Worm (Caenorhabditis elegans) whole organism, young adult: ENCODE data around the gene anoh-2.

Experiments used
- B0336.3 ChIP-seq: fragments of 200-800 bp; sonication (Bioruptor generic); IDR thresholded peaks from 2 replicates; pipeline ENCODE4 v1.3.6; 2022; ENCODE audit warnings: missing genetic modification characterization, missing compliant biosample characterization
- F23B12.7 ChIP-seq: sonication (generic microtip); optimal IDR thresholded peaks from 2 replicates; lab custom pipeline; 2017; ENCODE audit warnings: missing genetic modification characterization, mild to moderate bottlenecking, missing compliant biosample characterization, antibody characterized with exemption, moderate library complexity; ENCODE audit not compliant: insufficient read depth
- K12H6.12 ChIP-seq: fragments of 200-800 bp; sonication (Bioruptor generic); optimal IDR thresholded peaks from 2 replicates; lab custom pipeline; 2018; ENCODE audit warnings: mild to moderate bottlenecking, missing genetic modification characterization, missing compliant biosample characterization
- Y67H2A.10 ChIP-seq: fragments of 200-800 bp; sonication (Bioruptor generic); conservative IDR thresholded peaks from 2 replicates; pipeline ENCODE4 v1.3.6; 2022; ENCODE audit warnings: missing genetic modification reagents, missing genetic modification characterization, missing compliant biosample characterization
- atf-7 ChIP-seq: sonication (generic microtip); optimal IDR thresholded peaks from 2 replicates; lab custom pipeline; 2017; ENCODE audit warnings: mild to moderate bottlenecking, missing genetic modification characterization, missing compliant biosample characterization
- attf-6 ChIP-seq: fragments of 200-800 bp; sonication (Bioruptor generic); IDR thresholded peaks from 2 replicates; pipeline ENCODE4 v1.3.6; 2022; ENCODE audit warnings: missing genetic modification reagents, missing genetic modification characterization, missing compliant biosample characterization
- bed-1 ChIP-seq: fragments of 200-800 bp; sonication (Bioruptor generic); IDR thresholded peaks from 2 replicates; pipeline ENCODE4 v1.3.6; 2022; ENCODE audit warnings: missing genetic modification reagents, missing genetic modification characterization, missing compliant biosample characterization
- ceh-100 ChIP-seq: fragments of 200-800 bp; sonication (Bioruptor generic); IDR thresholded peaks from 2 replicates; pipeline ENCODE4 v1.3.6; 2022; ENCODE audit warnings: missing genetic modification reagents, missing genetic modification characterization, missing compliant biosample characterization
- ceh-91 ChIP-seq: fragments of 200-800 bp; sonication (Bioruptor generic); IDR thresholded peaks from 2 replicates; pipeline ENCODE4 v1.3.6; 2022; ENCODE audit warnings: missing genetic modification reagents, missing genetic modification characterization, missing compliant biosample characterization
- dox-1 ChIP-seq: fragments of 200-800 bp; sonication (Bioruptor generic); IDR thresholded peaks from 2 replicates; pipeline ENCODE4 v1.3.6; 2022; ENCODE audit warnings: missing genetic modification reagents, missing genetic modification characterization, missing compliant biosample characterization
- dpff-1 ChIP-seq: sonication (generic microtip); optimal IDR thresholded peaks from 2 replicates; lab custom pipeline; 2017; ENCODE audit warnings: mild to moderate bottlenecking, missing genetic modification characterization, missing compliant biosample characterization
- egrh-3 ChIP-seq: fragments of 200-800 bp; sonication (Bioruptor generic); IDR thresholded peaks from 2 replicates; pipeline ENCODE4 v1.3.6; 2022; ENCODE audit warnings: missing genetic modification reagents, missing genetic modification characterization, missing compliant biosample characterization
- ets-4 ChIP-seq: fragments of 200-800 bp; sonication (Bioruptor generic); optimal IDR thresholded peaks from 2 replicates; lab custom pipeline; 2018; ENCODE audit warnings: mild to moderate bottlenecking, missing genetic modification characterization, missing compliant biosample characterization
- hmg-1.2 ChIP-seq: fragments of 200-800 bp; sonication (Bioruptor generic); IDR thresholded peaks from 2 replicates; pipeline ENCODE4 v1.3.6; 2022; ENCODE audit warnings: missing genetic modification reagents, missing genetic modification characterization, missing compliant biosample characterization
- hmg-20 ChIP-seq: fragments of 200-800 bp; sonication (Bioruptor generic); IDR thresholded peaks from 2 replicates; pipeline ENCODE4 v1.3.6; 2022; ENCODE audit warnings: missing genetic modification reagents, missing genetic modification characterization, missing compliant biosample characterization
- let-607 ChIP-seq, 2 experiments: fragments of 200-800 bp in 1 of 2; sonication (Bioruptor generic) in 1 of 2; sonication (generic microtip) in 1 of 2; optimal IDR thresholded peaks; 2 replicates each; lab custom pipeline; 2016 to 2018; ENCODE audit warnings: mild to moderate bottlenecking in 2 of 2, missing compliant biosample characterization in 2 of 2, missing genetic modification characterization in 2 of 2, moderate library complexity in 2 of 2, missing genotype in 1 of 2
- lin-35 ChIP-seq, 3 experiments: fragments of 150-350 bp in 2 of 3; sonication (generic microtip) in 1 of 3; optimal IDR thresholded peaks; 2 replicates each; lab custom pipeline; 2014 to 2018; ENCODE audit warnings: missing biosample characterization in 3 of 3, missing genetic modification characterization in 3 of 3, missing genetic modification reagents in 3 of 3
- lin-54 ChIP-seq: fragments of 200-800 bp; sonication (Bioruptor generic); optimal IDR thresholded peaks from 2 replicates; lab custom pipeline; 2018; ENCODE audit warnings: mild to moderate bottlenecking, missing genetic modification characterization, missing compliant biosample characterization
- madf-8 ChIP-seq: fragments of 200-800 bp; sonication (Bioruptor generic); conservative IDR thresholded peaks from 2 replicates; pipeline ENCODE4 v1.3.6; 2022; ENCODE audit warnings: missing genetic modification reagents, missing genetic modification characterization, missing compliant biosample characterization
- mel-28 ChIP-seq: sonication (generic microtip); optimal IDR thresholded peaks from 2 replicates; lab custom pipeline; 2016; ENCODE audit warnings: borderline replicate concordance, mild to moderate bottlenecking, missing genetic modification characterization, missing compliant biosample characterization
- nhr-27 ChIP-seq: fragments of 200-800 bp; sonication (Bioruptor generic); optimal IDR thresholded peaks from 2 replicates; lab custom pipeline; 2018; ENCODE audit warnings: mild to moderate bottlenecking, missing genetic modification characterization, moderate library complexity, missing compliant biosample characterization
- pha-4 ChIP-seq: fragments of 150-350 bp; sonication (generic microtip); optimal IDR thresholded peaks from 2 replicates; lab custom pipeline; 2014; ENCODE audit warnings: missing biosample characterization, missing genetic modification reagents, missing genetic modification characterization
- rpc-1 ChIP-seq, 2 experiments: fragments of 150-350 bp in 1 of 2; sonication (generic microtip) in 1 of 2; optimal IDR thresholded peaks; 2 replicates each; lab custom pipeline; 2014 to 2018; ENCODE audit warnings: missing biosample characterization in 1 of 2, missing genetic modification characterization in 1 of 2, missing genetic modification reagents in 1 of 2, missing genotype in 1 of 2
- snpc-1.3 ChIP-seq: sonication (generic microtip); optimal IDR thresholded peaks from 2 replicates; lab custom pipeline; 2017; ENCODE audit warnings: missing genetic modification characterization, mild to moderate bottlenecking, missing compliant biosample characterization, antibody characterized with exemption, moderate library complexity, missing genotype, missing genetic modification reagents; ENCODE audit not compliant: insufficient read depth
- snpc-4 ChIP-seq, 5 experiments: fragments of 150-350 bp in 1 of 5; sonication (generic microtip) in 4 of 5; optimal IDR thresholded peaks; 2 replicates each; lab custom pipeline; 2014 to 2018; ENCODE audit warnings: missing genetic modification characterization in 5 of 5, missing biosample characterization in 3 of 5, antibody characterized with exemption in 2 of 5, mild to moderate bottlenecking in 2 of 5, missing compliant biosample characterization in 2 of 5, missing genotype in 2 of 5, moderate library complexity in 2 of 5, missing genetic modification reagents in 1 of 5
- tbp1 ChIP-seq: fragments of 200-800 bp; sonication (Bioruptor generic); optimal IDR thresholded peaks from 2 replicates; lab custom pipeline; 2018; ENCODE audit warnings: mild to moderate bottlenecking, missing genetic modification characterization, missing compliant biosample characterization
- tbx-9 ChIP-seq: sonication (generic microtip); optimal IDR thresholded peaks from 2 replicates; lab custom pipeline; 2016; ENCODE audit warnings: borderline replicate concordance, missing genetic modification characterization, inconsistent platforms, missing compliant biosample characterization
- ztf-18 ChIP-seq: sonication (generic microtip); optimal IDR thresholded peaks from 2 replicates; lab custom pipeline; 2016; ENCODE audit warnings: missing genotype, mild to moderate bottlenecking, missing genetic modification characterization, missing compliant biosample characterization
- ztf-22 ChIP-seq: fragments of 200-800 bp; sonication (Bioruptor generic); optimal IDR thresholded peaks from 2 replicates; lab custom pipeline; 2018; ENCODE audit warnings: mild to moderate bottlenecking, missing genetic modification characterization, moderate library complexity, missing compliant biosample characterization
- ztf-6 ChIP-seq: fragments of 200-800 bp; sonication (Bioruptor generic); IDR thresholded peaks from 2 replicates; pipeline ENCODE4 v1.3.6; 2022; ENCODE audit warnings: missing genetic modification reagents, missing genetic modification characterization, missing compliant biosample characterization

The anoh-2 gene

DNA sequence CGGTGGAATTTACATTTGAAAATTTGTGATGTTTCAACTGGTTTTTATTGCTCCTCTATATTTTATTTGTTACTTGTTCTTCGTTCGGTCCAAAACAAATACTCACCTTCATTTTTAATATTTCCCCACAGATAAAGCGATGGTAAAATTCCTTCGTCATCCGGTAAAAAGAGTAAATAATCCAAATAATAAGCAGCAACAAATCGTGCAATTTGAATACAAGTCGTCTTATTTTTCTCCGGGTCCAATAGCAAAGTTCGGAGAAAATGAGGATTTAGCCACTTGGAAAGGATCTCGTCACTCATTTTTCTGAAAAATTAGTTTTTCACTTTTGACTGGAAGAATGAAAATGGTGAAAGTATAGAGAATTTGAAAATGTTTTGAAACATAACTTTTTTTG, 5.0 kb upstream of the anoh-2 start, which contains the start of gene talp-3:
Gene talp-3, minus strand, starts transcription at position 315 of the 400 bp plus-strand sequence.
- TF ChIP-seq attf-6 (GFP tag; lab: Robert Waterston, UW) (peak; percentile 74; the same call in 1 of the 2 replicates), hmg-20 (GFP tag; lab: Robert Waterston, UW) (no peak)

DNA sequence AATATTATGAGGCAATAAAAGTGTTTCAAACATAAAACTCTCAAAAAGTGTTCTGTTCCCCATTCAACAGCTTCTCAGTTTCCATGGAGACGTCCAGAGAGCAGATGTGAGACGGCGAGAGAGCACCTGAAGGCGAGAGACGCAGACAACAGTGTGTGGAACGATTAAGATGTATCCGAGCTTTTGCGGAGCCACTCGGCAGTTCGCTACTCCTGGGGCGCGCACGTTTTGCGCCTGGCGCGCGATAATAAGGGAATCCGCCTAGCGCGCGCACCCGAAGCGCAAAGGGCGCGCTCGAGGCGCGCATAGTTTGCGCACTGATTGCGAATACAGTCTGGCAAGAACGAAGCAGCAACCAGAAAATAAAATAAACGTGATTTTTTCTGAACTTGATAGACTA, 3.4 kb upstream of the anoh-2 start:
- TF ChIP-seq attf-6 (GFP tag; lab: Robert Waterston, UW) (peak; percentile 63; the same call in 1 of the 2 replicates), egrh-3 (GFP tag; lab: Robert Waterston, UW) (peak; percentile 37; the same call in 1 of the 2 replicates)
- TF ChIP-seq, all 124 proteins: peak for 2; not testable (repeated sequence) for 122

DNA sequence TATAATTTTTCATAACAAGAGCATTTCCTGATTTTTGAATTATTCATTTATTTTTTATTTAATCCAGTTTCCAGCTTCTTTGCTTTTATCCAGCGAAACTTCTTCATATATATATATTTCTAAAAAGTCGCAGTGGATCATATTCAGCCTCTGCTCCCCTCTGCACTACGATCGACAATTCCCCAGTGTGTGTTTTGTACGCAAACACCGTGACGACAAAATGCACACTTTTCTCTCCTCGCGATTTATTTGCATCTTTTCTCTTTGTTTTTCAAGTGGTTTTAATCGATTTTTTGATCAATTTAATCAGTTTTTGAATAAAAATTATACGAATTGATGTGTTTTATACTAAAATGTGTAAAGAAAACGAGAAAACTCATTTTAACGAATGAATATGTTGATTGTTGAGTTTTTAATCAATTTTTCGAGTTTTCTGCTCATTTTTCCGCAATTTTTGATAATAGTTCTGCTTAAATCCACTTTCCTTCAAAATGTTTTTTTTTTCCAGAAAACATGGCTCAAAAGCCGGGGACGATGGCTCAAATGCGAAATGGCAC, 1.5 kb upstream of the anoh-2 start, which contains the start of gene Y57G11C.33:
Gene Y57G11C.33, plus strand, starts transcription at position 507 of the 557 bp plus-strand sequence.
- TF ChIP-seq tbx-9 (tag; lab: Kevin White, UChicago), result no peak
- TF ChIP-seq bed-1 (GFP tag; lab: Robert Waterston, UW), result no peak
- peak; percentile 82 for TF ChIP-seq attf-6 (GFP tag; lab: Robert Waterston, UW)
- TF ChIP-seq nhr-27 (tag; lab: Kevin White, UChicago), result no peak
- no peak for TF ChIP-seq atf-7
- peak; percentile 85 for TF ChIP-seq snpc-4 (GFP tag; optimal IDR thresholded peaks at IDR 0.05; lab: Kevin White, UChicago)
- TF ChIP-seq snpc-4 (tag; optimal IDR thresholded peaks at IDR 0.05; lab: Kevin White, UChicago), result peak in 3 of 4 experiments; percentile 89 to 91 (median 89)
- peak; percentile 38 for TF ChIP-seq snpc-1.3 (tag; lab: Kevin White, UChicago)
- no peak for TF ChIP-seq ets-4 (GFP tag; lab: Kevin White, UChicago)
- no peak for TF ChIP-seq K12H6.12
- TF ChIP-seq ceh-100, result no peak
- TF ChIP-seq lin-35 (GFP tag; optimal IDR thresholded peaks at IDR 0.05; lab: Kevin White, UChicago), result no peak
- TF ChIP-seq pha-4, result no peak
- TF ChIP-seq let-607 (tag; optimal IDR thresholded peaks at IDR 0.05; lab: Kevin White, UChicago), result no peak
- peak; percentile 46 for TF ChIP-seq tbp1 (GFP tag; lab: Kevin White, UChicago)
- TF ChIP-seq mel-28, result no peak
- no peak for TF ChIP-seq dox-1 (GFP tag; lab: Robert Waterston, UW)
- TF ChIP-seq hmg-1.2 (GFP tag; lab: Robert Waterston, UW), result peak; percentile 22; the same call in 1 of the 2 replicates
- no peak for TF ChIP-seq ztf-18 (tag; lab: Kevin White, UChicago)
- TF ChIP-seq ceh-91 (GFP tag; lab: Robert Waterston, UW), result no peak
- TF ChIP-seq F23B12.7, result no peak
- no peak for TF ChIP-seq lin-54 (GFP tag; lab: Kevin White, UChicago)
- TF ChIP-seq B0336.3, result no peak
- TF ChIP-seq rpc-1 (optimal IDR thresholded peaks at IDR 0.05; lab: Kevin White, UChicago), result no peak
- no peak for TF ChIP-seq rpc-1 (tag; optimal IDR thresholded peaks at IDR 0.05; lab: Kevin White, UChicago)

- TF ChIP-seq madf-8 (GFP tag; lab: Robert Waterston, UW) (peak; percentile 57; the same call in 1 of the 2 replicates), ztf-22 (GFP tag; lab: Kevin White, UChicago) (no peak), dpff-1 (tag; lab: Kevin White, UChicago) (no peak), ztf-6 (GFP tag; lab: Robert Waterston, UW) (no peak), Y67H2A.10 (GFP tag; lab: Robert Waterston, UW) (no peak)
These were observed 819 bp downstream of the anoh-2 start for ce11 chrIV:14658927-14659326.
